Worm (Caenorhabditis elegans) whole organism, early embryonic: ENCODE data around the gene symk-1.

Experiments
- F13C5.2 ChIP-seq: sonication (generic microtip); optimal IDR thresholded peaks from 2 replicates; lab custom pipeline; 2017; ENCODE audit warnings: mild to moderate bottlenecking, missing genetic modification characterization, inconsistent platforms, missing compliant biosample characterization
- aly-1 ChIP-seq: sonication (generic microtip); optimal IDR thresholded peaks from 2 replicates; lab custom pipeline; 2016; ENCODE audit warnings: missing genetic modification characterization, missing compliant biosample characterization
- ama-1 ChIP-seq: fragments of 150-350 bp; optimal IDR thresholded peaks from 2 replicates; lab custom pipeline; 2014
- ceh-36 ChIP-seq: sonication (generic microtip); optimal IDR thresholded peaks from 2 replicates; lab custom pipeline; 2016; ENCODE audit warnings: missing genetic modification characterization, inconsistent platforms, missing compliant biosample characterization
- ets-7 ChIP-seq: sonication (generic microtip); optimal IDR thresholded peaks from 2 replicates; lab custom pipeline; 2016; ENCODE audit warnings: missing genotype, missing genetic modification characterization, missing compliant biosample characterization
- hmbx-1 ChIP-seq: sonication (generic microtip); optimal IDR thresholded peaks from 2 replicates; lab custom pipeline; 2016; ENCODE audit warnings: mild to moderate bottlenecking, missing genetic modification characterization, missing compliant biosample characterization
- hnd-1 ChIP-seq: sonication (generic microtip); optimal IDR thresholded peaks from 2 replicates; lab custom pipeline; 2016; ENCODE audit warnings: missing genetic modification characterization, missing compliant biosample characterization
- pes-1 ChIP-seq: fragments of 200-800 bp; sonication (Bioruptor generic); IDR thresholded peaks from 2 replicates; pipeline ENCODE4 v1.3.6; 2022; ENCODE audit warnings: missing genetic modification reagents, missing genetic modification characterization, missing compliant biosample characterization
- tbx-37 ChIP-seq: fragments of 200-800 bp; sonication (Bioruptor generic); conservative IDR thresholded peaks from 2 replicates; pipeline ENCODE4 v1.3.6; 2022; ENCODE audit warnings: missing genetic modification reagents, missing genetic modification characterization, missing compliant biosample characterization

- peak; percentile 18 for TF ChIP-seq aly-1 (tag; lab: Kevin White, UChicago)
- no peak for TF ChIP-seq F13C5.2
- TF ChIP-seq tbx-37 (GFP tag; lab: Robert Waterston, UW): no peak
- TF ChIP-seq ama-1 (lab: Kevin White, UChicago): no peak
- no peak for TF ChIP-seq hmbx-1 (tag; lab: Kevin White, UChicago)
- TF ChIP-seq ets-7 (tag; lab: Kevin White, UChicago): no peak
- no peak for TF ChIP-seq ceh-36 (tag; lab: Kevin White, UChicago)
- no peak for TF ChIP-seq pes-1 (GFP tag; lab: Robert Waterston, UW)
- no peak for TF ChIP-seq hnd-1 (tag; lab: Kevin White, UChicago)
Observed at ce11 chrV:8609776-8610529, 39.8 kb downstream of the symk-1 start.
